Worm (Caenorhabditis elegans) whole organism, L4/young adult: Measurements from ENCODE around the gene C54E10.6.

Source experiments
- dao-5 ChIP-seq: sonication (generic microtip); optimal IDR thresholded peaks from 2 replicates; lab custom pipeline; 2016; ENCODE audit warnings: missing genotype, missing genetic modification characterization, moderate library complexity, missing compliant biosample characterization
- him-1 ChIP-seq: sonication (generic microtip); optimal IDR thresholded peaks from 2 replicates; lab custom pipeline; 2016; ENCODE audit warnings: missing genotype, missing genetic modification reagents, missing genetic modification characterization, missing compliant biosample characterization

DNA sequence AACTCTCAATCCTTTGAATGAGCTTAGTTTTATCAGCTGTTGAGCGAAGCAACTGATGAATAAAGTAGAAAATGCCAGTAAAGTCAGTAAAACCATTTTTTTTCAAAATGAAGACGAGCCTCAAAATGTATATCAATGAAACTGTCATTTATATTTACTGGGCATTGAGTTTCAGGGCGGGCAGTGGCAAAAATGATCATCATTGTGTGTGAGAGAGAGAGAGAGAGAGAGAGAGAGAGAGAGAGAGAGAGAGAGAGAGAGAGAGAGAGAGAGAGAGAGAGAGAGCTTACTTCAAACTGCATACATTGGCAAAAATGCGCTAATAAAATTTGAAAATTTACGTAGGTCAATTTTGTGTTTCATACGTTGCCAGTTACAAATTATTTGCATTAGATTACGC lies 48.4 kb downstream of the C54E10.6 start, which contains the start of gene F11D11.3:
- TF ChIP-seq him-1 (tag; lab: Kevin White, UChicago) (no peak), dao-5 (tag; lab: Kevin White, UChicago) (no peak)
